Fruit fly (Drosophila melanogaster): ENCODE results near the gene pie.

pie gene

DNA sequence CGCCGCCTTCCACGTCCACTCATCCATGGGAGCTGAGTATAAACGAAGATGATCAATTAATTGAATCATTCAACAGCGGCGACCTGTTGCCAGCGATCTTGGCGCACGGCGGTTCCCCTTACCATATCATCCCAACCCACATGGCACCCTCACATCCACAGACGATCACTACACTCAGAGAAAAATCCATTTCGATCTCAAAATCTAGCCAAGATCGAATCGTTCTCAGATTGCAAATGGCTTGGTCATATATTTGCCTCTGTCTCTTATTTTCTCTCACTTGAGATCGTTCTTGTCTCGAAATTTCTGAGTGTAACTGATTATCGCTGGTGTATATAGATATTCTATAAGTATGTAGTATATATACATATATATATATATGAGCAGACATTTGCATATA is 45.8 kb upstream of the pie start (continued):
- peak; percentile 76 for TF ChIP-seq Ptx1 (GFP tag; IDR thresholded peaks at IDR 0.05)
- TF ChIP-seq CG3847 (GFP tag; IDR thresholded peaks at IDR 0.05): peak; percentile 56
- peak; percentile 60 for TF ChIP-seq H2.0 (GFP tag; IDR thresholded peaks at IDR 0.05)
- peak; percentile 12 for TF ChIP-seq CG12942 (GFP tag; optimal IDR thresholded peaks at IDR 0.05)
- no peak for TF ChIP-seq zen2 (GFP tag; IDR thresholded peaks at IDR 0.05; ENCODE audit: partially characterized antibody)
- TF ChIP-seq sim (GFP tag; IDR thresholded peaks at IDR 0.05): no peak
- peak; percentile 29; the same call in 1 of the 2 replicates for TF ChIP-seq sens-2 (GFP tag; IDR thresholded peaks at IDR 0.05)
- TF ChIP-seq CG1233 (GFP tag; optimal IDR thresholded peaks at IDR 0.05): no peak
- TF ChIP-seq CG6791 (GFP tag; IDR thresholded peaks at IDR 0.05; ENCODE audit: partially characterized antibody): no peak
- TF ChIP-seq da (GFP tag; optimal IDR thresholded peaks at IDR 0.05): no peak
- peak; percentile 1 for TF ChIP-seq sqz (GFP tag; optimal IDR thresholded peaks at IDR 0.05)
- TF ChIP-seq Myb (GFP tag; optimal IDR thresholded peaks at IDR 0.05): peak; percentile 8
- TF ChIP-seq fu2 (GFP tag; optimal IDR thresholded peaks at IDR 0.05): no peak
- TF ChIP-seq CG4820 (GFP tag; optimal IDR thresholded peaks at IDR 0.05): peak; percentile 44
- peak; percentile 3 for TF ChIP-seq CG8281 (tag; optimal IDR thresholded peaks at IDR 0.05)
- peak; percentile 76 for TF ChIP-seq zfh1 (GFP tag; IDR thresholded peaks at IDR 0.05)
- TF ChIP-seq dm (GFP tag; optimal IDR thresholded peaks at IDR 0.05): no peak
- TF ChIP-seq CG4328 (GFP tag; optimal IDR thresholded peaks at IDR 0.05): peak; percentile 37
- TF ChIP-seq gt (GFP tag; IDR thresholded peaks at IDR 0.05): peak; percentile 27; the same call in 1 of the 2 replicates
- TF ChIP-seq CG1603 (tag; optimal IDR thresholded peaks at IDR 0.05): peak; percentile 62
- TF ChIP-seq CG7372 (GFP tag; IDR thresholded peaks at IDR 0.05): peak; percentile 62; the same call in 1 of the 2 replicates
- TF ChIP-seq HLH4C (GFP tag; IDR thresholded peaks at IDR 0.05; ENCODE audit: partially characterized antibody): no peak
- peak; percentile 43; the same call in 1 of the 2 replicates for TF ChIP-seq CG17612 (GFP tag; IDR thresholded peaks at IDR 0.05)
- peak; percentile 69 for TF ChIP-seq gem (tag; optimal IDR thresholded peaks at IDR 0.05)
- no peak for TF ChIP-seq Dref (GFP tag; IDR thresholded peaks at IDR 0.05)
- peak; percentile 47 for TF ChIP-seq D19A (tag; optimal IDR thresholded peaks at IDR 0.05)
- TF ChIP-seq CG10209 (GFP tag; optimal IDR thresholded peaks at IDR 0.05): peak; percentile 39
- TF ChIP-seq ERR (GFP tag; optimal IDR thresholded peaks at IDR 0.05): no peak
- peak; percentile 52 for TF ChIP-seq nmo (GFP tag; optimal IDR thresholded peaks at IDR 0.05)
- TF ChIP-seq lmd (GFP tag; IDR thresholded peaks at IDR 0.05): peak; percentile 71; the same call in 1 of the 2 replicates
- peak; percentile 28; the same call in 1 of the 2 replicates for TF ChIP-seq bowl (GFP tag; IDR thresholded peaks at IDR 0.05)
- peak; percentile 3 to 56 for TF ChIP-seq Hr51 (GFP tag; optimal IDR thresholded peaks at IDR 0.05)
- TF ChIP-seq CG8290 (GFP tag; optimal IDR thresholded peaks at IDR 0.05): no peak
- TF ChIP-seq CG8290 (tag; optimal IDR thresholded peaks at IDR 0.05): peak in 1 of 2 experiments; percentile 84
- TF ChIP-seq Doc2 (GFP tag; IDR thresholded peaks at IDR 0.05): no peak
- no peak for TF ChIP-seq CG13287 (GFP tag; IDR thresholded peaks at IDR 0.05; ENCODE audit: partially characterized antibody)
- TF ChIP-seq YL-1 (GFP tag; optimal IDR thresholded peaks at IDR 0.05): no peak
- TF ChIP-seq Lim3 (GFP tag; IDR thresholded peaks at IDR 0.05): no peak
- peak; percentile 56 for TF ChIP-seq sisA (GFP tag; IDR thresholded peaks at IDR 0.05)
- TF ChIP-seq CG9932 (GFP tag; IDR thresholded peaks at IDR 0.05): peak; percentile 73
- 0 out of 2 replicates have a peak, but pooled peaks have one; percentile 14 for TF ChIP-seq toy (GFP tag; IDR thresholded peaks at IDR 0.05)
- TF ChIP-seq nom (GFP tag; optimal IDR thresholded peaks at IDR 0.05): no peak
- TF ChIP-seq chif (GFP tag; optimal IDR thresholded peaks at IDR 0.05): peak; percentile 6 to 8
- peak; percentile 75 for TF ChIP-seq CG11504 (tag; optimal IDR thresholded peaks at IDR 0.05)
- TF ChIP-seq CG31224 (GFP tag; IDR thresholded peaks at IDR 0.05): peak; percentile 44; the same call in 1 of the 2 replicates
- TF ChIP-seq CG7928 (GFP tag; optimal IDR thresholded peaks at IDR 0.05): no peak
- peak; percentile 81 for TF ChIP-seq vvl (GFP tag; IDR thresholded peaks at IDR 0.05)
- TF ChIP-seq Bdp1 (GFP tag; optimal IDR thresholded peaks at IDR 0.05): no peak
- no peak for TF ChIP-seq ro (GFP tag; IDR thresholded peaks at IDR 0.05)
- TF ChIP-seq CG30403 (GFP tag; optimal IDR thresholded peaks at IDR 0.05): peak; percentile 59
- peak; percentile 23 for TF ChIP-seq Sox100B (GFP tag; optimal IDR thresholded peaks at IDR 0.05)
- no peak for TF ChIP-seq Sin3A (optimal IDR thresholded peaks at IDR 0.05)
